Worm (Caenorhabditis elegans) whole organism, L2 larva: Measurements from ENCODE around the gene C56A3.6.

ENCODE experiments used
- egl-27 ChIP-seq: sonication (generic microtip); optimal IDR thresholded peaks from 3 replicates; lab custom pipeline; 2017; ENCODE audit warnings: missing biosample characterization, missing genetic modification reagents, missing genetic modification characterization
- elt-1 ChIP-seq: fragments of 150-350 bp; optimal IDR thresholded peaks from 2 replicates; lab custom pipeline; 2014; ENCODE audit warnings: missing biosample characterization, missing genetic modification characterization
- elt-3 ChIP-seq: sonication (generic microtip); optimal IDR thresholded peaks from 2 replicates; lab custom pipeline; 2017; ENCODE audit warnings: missing biosample characterization, missing genetic modification characterization
- lin-13 ChIP-seq: fragments of 150-350 bp; optimal IDR thresholded peaks from 2 replicates; lab custom pipeline; 2014; ENCODE audit warnings: missing biosample characterization, missing genetic modification reagents, missing genetic modification characterization
- mdl-1 ChIP-seq, 2 experiments: fragments of 150-350 bp in 1 of 2; sonication (generic microtip) in 1 of 2; optimal IDR thresholded peaks; 2 replicates each; lab custom pipeline; 2017; ENCODE audit warnings: missing biosample characterization in 2 of 2, missing genetic modification characterization in 2 of 2
- nhr-237 ChIP-seq: fragments of 150-350 bp; optimal IDR thresholded peaks from 2 replicates; lab custom pipeline; 2014; ENCODE audit warnings: missing biosample characterization, missing genetic modification characterization
- nhr-77 ChIP-seq: fragments of 150-350 bp; optimal IDR thresholded peaks from 2 replicates; lab custom pipeline; 2014; ENCODE audit warnings: missing biosample characterization, missing genetic modification characterization
- unc-55 ChIP-seq: fragments of 150-350 bp; sonication (generic microtip); optimal IDR thresholded peaks from 3 replicates; lab custom pipeline; 2014; ENCODE audit warnings: missing biosample characterization, missing genetic modification reagents, missing genetic modification characterization
- zag-1 ChIP-seq: fragments of 150-350 bp; optimal IDR thresholded peaks from 2 replicates; lab custom pipeline; 2014; ENCODE audit warnings: missing biosample characterization, missing genetic modification characterization
- ztf-11 ChIP-seq: sonication (generic microtip); optimal IDR thresholded peaks from 2 replicates; lab custom pipeline; 2017; ENCODE audit warnings: missing biosample characterization, missing genetic modification characterization

- TF ChIP-seq lin-13 (GFP tag; lab: Kevin White, UChicago), result no peak
- no peak for TF ChIP-seq zag-1
- no peak for TF ChIP-seq mdl-1 (tag; optimal IDR thresholded peaks at IDR 0.05; lab: Kevin White, UChicago)
- no peak for TF ChIP-seq elt-3 (tag; lab: Kevin White, UChicago)
- TF ChIP-seq elt-1 (tag; lab: Kevin White, UChicago), result no peak
- no peak for TF ChIP-seq egl-27 (tag; lab: Kevin White, UChicago)
- TF ChIP-seq unc-55, result no peak
- TF ChIP-seq ztf-11, result no peak
- no peak for TF ChIP-seq nhr-77
- TF ChIP-seq nhr-237, result no peak
Observed at ce11 chrV:13559978-13560377, 3.8 kb upstream of the C56A3.6 start, which contains the start of gene C56A3.8.
